Worm (Caenorhabditis elegans) whole organism, L3 larva: ENCODE measurements around the gene C29G2.3.
"Not testable (repeated sequence)": the region's sequence is repeated elsewhere in the genome, so short reads cannot be mapped to it uniquely, and the experiment has no call there.

Experiments used
- R02D3.7 ChIP-seq: fragments of 150-350 bp; optimal IDR thresholded peaks from 2 replicates; lab custom pipeline; 2014; ENCODE audit warnings: missing biosample characterization, missing genetic modification characterization
- ZK546.5 ChIP-seq: sonication (generic microtip); optimal IDR thresholded peaks from 2 replicates; lab custom pipeline; 2017; ENCODE audit warnings: missing biosample characterization, missing genetic modification characterization
- aly-2 ChIP-seq: fragments of 150-350 bp; optimal IDR thresholded peaks from 2 replicates; lab custom pipeline; 2014; ENCODE audit warnings: missing biosample characterization, missing genetic modification characterization
- ceh-16 ChIP-seq: sonication (generic microtip); optimal IDR thresholded peaks from 2 replicates; lab custom pipeline; 2017; ENCODE audit warnings: missing biosample characterization, missing genetic modification characterization
- ceh-82 ChIP-seq: fragments of 150-350 bp; optimal IDR thresholded peaks from 2 replicates; lab custom pipeline; 2014; ENCODE audit warnings: missing biosample characterization, missing genetic modification characterization
- daf-12 ChIP-seq: fragments of 150-350 bp; optimal IDR thresholded peaks from 2 replicates; lab custom pipeline; 2014; ENCODE audit warnings: missing biosample characterization, missing genetic modification reagents, missing genetic modification characterization
- egl-27 ChIP-seq: sonication (generic microtip); optimal IDR thresholded peaks from 4 replicates; lab custom pipeline; 2017; ENCODE audit warnings: missing biosample characterization, missing genetic modification reagents, missing genetic modification characterization
- egl-5 ChIP-seq: fragments of 150-350 bp; optimal IDR thresholded peaks from 2 replicates; lab custom pipeline; 2017; ENCODE audit warnings: missing biosample characterization, missing genetic modification reagents, missing genetic modification characterization, inconsistent platforms
- elt-2 ChIP-seq: sonication (generic microtip); optimal IDR thresholded peaks from 2 replicates; lab custom pipeline; 2016; ENCODE audit warnings: missing genetic modification reagents, mild to moderate bottlenecking, missing genetic modification characterization, missing compliant biosample characterization
- elt-3 ChIP-seq, 3 experiments: fragments of 150-350 bp in 1 of 3; sonication (generic microtip) in 2 of 3; optimal IDR thresholded peaks; 2 replicates in 2 of 3; 4 replicates in 1 of 3; lab custom pipeline; 2014 to 2017; ENCODE audit warnings: missing biosample characterization in 3 of 3, missing genetic modification characterization in 3 of 3
- fkh-10 ChIP-seq: sonication (generic microtip); optimal IDR thresholded peaks from 2 replicates; lab custom pipeline; 2017; ENCODE audit warnings: missing biosample characterization, missing genetic modification reagents, missing genetic modification characterization
- fkh-2 ChIP-seq: fragments of 150-350 bp; optimal IDR thresholded peaks from 2 replicates; lab custom pipeline; 2014; ENCODE audit warnings: missing biosample characterization, missing genetic modification reagents, missing genetic modification characterization
- fos-1 ChIP-seq: fragments of 150-350 bp; optimal IDR thresholded peaks from 2 replicates; lab custom pipeline; 2014; ENCODE audit warnings: missing biosample characterization, missing genetic modification characterization
- hmg-11 ChIP-seq: sonication (generic microtip); optimal IDR thresholded peaks from 2 replicates; lab custom pipeline; 2016; ENCODE audit warnings: missing genetic modification characterization, missing compliant biosample characterization
- jun-1 ChIP-seq: fragments of 150-350 bp; optimal IDR thresholded peaks from 2 replicates; lab custom pipeline; 2014; ENCODE audit warnings: missing biosample characterization, missing genetic modification reagents, missing genetic modification characterization
- lin-39 ChIP-seq: fragments of 150-350 bp; optimal IDR thresholded peaks from 2 replicates; lab custom pipeline; 2018; ENCODE audit warnings: missing biosample characterization, missing genetic modification reagents, missing genetic modification characterization
- lsy-12 ChIP-seq: sonication (generic microtip); optimal IDR thresholded peaks from 2 replicates; lab custom pipeline; 2016; ENCODE audit warnings: mild to moderate bottlenecking, missing genetic modification characterization, missing compliant biosample characterization
- mdl-1 ChIP-seq: fragments of 150-350 bp; optimal IDR thresholded peaks from 2 replicates; lab custom pipeline; 2014; ENCODE audit warnings: missing biosample characterization, missing genetic modification characterization
- nfya-1 ChIP-seq: sonication (generic microtip); optimal IDR thresholded peaks from 2 replicates; lab custom pipeline; 2017; ENCODE audit warnings: missing genetic modification characterization, mild to moderate bottlenecking, missing compliant biosample characterization, antibody characterized with exemption, moderate library complexity; ENCODE audit not compliant: insufficient read depth
- nhr-11 ChIP-seq: fragments of 150-350 bp; optimal IDR thresholded peaks from 2 replicates; lab custom pipeline; 2014; ENCODE audit warnings: missing biosample characterization, missing genetic modification characterization
- nhr-23 ChIP-seq: fragments of 150-350 bp; optimal IDR thresholded peaks from 2 replicates; lab custom pipeline; 2014; ENCODE audit warnings: missing biosample characterization, missing genetic modification reagents, missing genetic modification characterization
- nhr-237 ChIP-seq: fragments of 150-350 bp; optimal IDR thresholded peaks from 2 replicates; lab custom pipeline; 2014; ENCODE audit warnings: missing biosample characterization, missing genetic modification characterization
- nhr-25 ChIP-seq: sonication (generic microtip); optimal IDR thresholded peaks from 2 replicates; lab custom pipeline; 2017; ENCODE audit warnings: missing biosample characterization, missing genetic modification characterization
- nhr-28 ChIP-seq: fragments of 150-350 bp; optimal IDR thresholded peaks from 2 replicates; lab custom pipeline; 2014; ENCODE audit warnings: missing biosample characterization, missing genetic modification characterization
- nhr-43 ChIP-seq: sonication (generic microtip); optimal IDR thresholded peaks from 2 replicates; lab custom pipeline; 2016; ENCODE audit warnings: mild to moderate bottlenecking, missing genetic modification characterization, missing compliant biosample characterization; ENCODE audit not compliant: poor library complexity, severe bottlenecking
- nhr-67 ChIP-seq: fragments of 150-350 bp; optimal IDR thresholded peaks from 2 replicates; lab custom pipeline; 2014; ENCODE audit warnings: missing biosample characterization, missing genetic modification characterization
- nhr-76 ChIP-seq: fragments of 150-350 bp; sonication (generic microtip); optimal IDR thresholded peaks from 5 replicates; lab custom pipeline; 2014; ENCODE audit warnings: missing biosample characterization, missing genetic modification characterization
- pqm-1 ChIP-seq: fragments of 150-350 bp; optimal IDR thresholded peaks from 2 replicates; lab custom pipeline; 2017; ENCODE audit warnings: missing biosample characterization, missing genetic modification characterization, inconsistent platforms
- sea-2 ChIP-seq: fragments of 150-350 bp; sonication (generic microtip); optimal IDR thresholded peaks from 4 replicates; lab custom pipeline; 2014; ENCODE audit warnings: missing biosample characterization, missing genetic modification reagents, missing genetic modification characterization
- skn-1 ChIP-seq: fragments of 150-350 bp; optimal IDR thresholded peaks from 2 replicates; lab custom pipeline; 2014; ENCODE audit warnings: missing biosample characterization, missing genetic modification characterization
- unc-62 ChIP-seq: fragments of 150-350 bp; sonication (generic microtip); optimal IDR thresholded peaks from 4 replicates; lab custom pipeline; 2014; ENCODE audit warnings: missing biosample characterization, missing genetic modification reagents, missing genetic modification characterization
- ztf-11 ChIP-seq: fragments of 150-350 bp; optimal IDR thresholded peaks from 2 replicates; lab custom pipeline; 2014; ENCODE audit warnings: missing biosample characterization, missing genetic modification characterization
- ztf-4 ChIP-seq: fragments of 150-350 bp; optimal IDR thresholded peaks from 2 replicates; lab custom pipeline; 2014; ENCODE audit warnings: missing biosample characterization, missing genetic modification characterization

C29G2.3 gene

ce11 chrV:2580598-2580997, at the start of gene C29G2.3:
C29G2.3 (plus strand) TSS chrV:2580898.
- no peak for TF ChIP-seq ceh-16 (tag; lab: Kevin White, UChicago)
- TF ChIP-seq ztf-4 = no peak
- TF ChIP-seq fkh-10 (GFP tag; lab: Kevin White, UChicago) = no peak
- no peak for TF ChIP-seq nhr-28 (tag; lab: Kevin White, UChicago)
- no peak for TF ChIP-seq lsy-12 (tag; lab: Kevin White, UChicago)
- no peak for TF ChIP-seq nhr-25
- no peak for TF ChIP-seq R02D3.7 (tag; lab: Kevin White, UChicago)
- no peak for TF ChIP-seq elt-2 (tag; lab: Kevin White, UChicago)
- no peak for TF ChIP-seq daf-12 (tag; lab: Kevin White, UChicago)
- no peak for TF ChIP-seq egl-27 (tag; lab: Kevin White, UChicago)
- no peak for TF ChIP-seq mdl-1 (tag; lab: Kevin White, UChicago)
- no peak for TF ChIP-seq aly-2 (tag; lab: Kevin White, UChicago)
- TF ChIP-seq nfya-1 (tag; lab: Kevin White, UChicago) = no peak
- TF ChIP-seq hmg-11 = no peak
- no peak for TF ChIP-seq ztf-11
- TF ChIP-seq nhr-43 (tag; lab: Kevin White, UChicago) = no peak
- no peak for TF ChIP-seq unc-62
- no peak for TF ChIP-seq jun-1 (tag; lab: Kevin White, UChicago)
- TF ChIP-seq nhr-23 (tag; lab: Kevin White, UChicago) = no peak
- TF ChIP-seq fkh-2 = no peak

DNA sequence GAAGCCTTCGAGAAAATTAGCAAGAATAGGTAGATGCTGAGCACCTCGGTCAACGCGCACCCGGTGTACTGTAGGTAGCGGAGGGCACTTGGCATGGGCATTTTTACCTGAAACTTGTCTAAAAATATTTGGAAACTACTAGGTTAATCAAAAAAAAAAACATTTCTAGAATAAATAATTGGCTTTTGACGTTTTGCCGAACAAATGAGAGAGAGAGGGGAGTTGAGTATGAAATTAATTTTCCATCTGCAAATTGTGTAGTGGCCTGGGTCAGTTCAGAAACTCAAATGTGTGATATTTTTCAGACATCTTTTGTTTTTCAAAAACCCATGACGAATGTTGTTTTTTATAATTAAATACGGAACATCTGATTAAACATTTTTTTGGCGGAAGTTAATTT, 44.4 kb upstream of the C29G2.3 start, which contains the start of gene Y45G12C.10:
Y45G12C.10 (minus strand) TSS at position 101 of the 400 bp plus-strand sequence.
- TF ChIP-seq nhr-43 (tag; lab: Kevin White, UChicago); nhr-11 (tag; lab: Kevin White, UChicago); ceh-82: not testable (repeated sequence)
- TF ChIP-seq, all 47 proteins: peak for 0; not testable (repeated sequence) for 47

ce11 chrV:2561390-2561789, 19.3 kb upstream of the C29G2.3 start, which contains the start of gene gst-10:
gst-10 (plus strand) TSS chrV:2561690.
- not testable (repeated sequence) for TF ChIP-seq ZK546.5, nhr-11, elt-2 (tag; lab: Kevin White, UChicago)

DNA sequence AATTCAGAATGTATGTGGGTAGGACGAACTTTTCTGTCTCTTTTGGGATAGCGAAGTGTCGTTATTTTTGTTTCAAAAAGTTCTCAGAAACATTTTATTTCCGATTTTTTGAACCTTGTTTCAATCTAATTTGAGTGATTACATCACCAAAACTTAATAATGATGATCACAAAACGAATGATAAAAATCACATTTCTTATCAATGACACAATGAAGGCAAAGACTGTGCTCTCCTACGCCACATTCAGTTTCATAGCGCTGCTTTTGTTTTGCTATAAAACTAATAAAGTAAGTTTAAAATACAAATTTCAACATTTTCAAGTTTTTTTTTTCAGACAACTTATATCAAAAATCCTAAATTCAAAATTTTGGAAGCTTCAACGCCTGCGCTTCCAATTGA, 15.2 kb upstream of the C29G2.3 start, which contains the start of gene Y45G12C.1:
Y45G12C.1 (plus strand) TSS at position 159 of the 400 bp plus-strand sequence.
- peak; percentile 4 for TF ChIP-seq skn-1 (tag; lab: Kevin White, UChicago)
- peak; percentile 41 for TF ChIP-seq pqm-1
- no peak for TF ChIP-seq nhr-67 (tag; lab: Kevin White, UChicago)
- TF ChIP-seq elt-2 (tag; lab: Kevin White, UChicago) = peak; percentile 76
- no peak for TF ChIP-seq aly-2 (tag; lab: Kevin White, UChicago)

DNA sequence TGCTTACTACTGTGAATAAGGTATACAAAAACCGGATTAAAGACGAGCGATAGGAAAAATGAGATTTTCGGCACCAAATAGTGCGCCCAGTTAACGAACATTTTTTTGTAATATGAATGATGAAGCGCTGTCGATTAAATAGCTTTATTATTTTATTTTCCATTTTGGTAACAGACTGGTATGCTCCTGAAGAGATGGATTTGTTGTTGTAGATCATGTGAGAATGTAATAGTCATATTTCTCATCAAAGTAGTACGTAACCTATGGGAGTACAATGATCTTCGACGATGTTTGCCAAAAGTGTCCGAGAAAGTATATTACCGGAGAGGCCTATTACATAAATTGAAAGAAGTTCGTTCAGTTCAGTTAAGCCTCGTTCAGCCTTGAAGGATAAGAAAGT, 10.1 kb upstream of the C29G2.3 start, which contains the start of gene srj-19:
srj-19 (minus strand) TSS at position 101 of the 400 bp plus-strand sequence.
- TF ChIP-seq nhr-11 (tag; lab: Kevin White, UChicago) = no peak
- TF ChIP-seq elt-3 (tag; optimal IDR thresholded peaks at IDR 0.05; lab: Kevin White, UChicago) = no peak
- no peak for TF ChIP-seq nhr-237 (tag; lab: Kevin White, UChicago)
- no peak for TF ChIP-seq nhr-76 (tag; lab: Kevin White, UChicago)
- no peak for TF ChIP-seq lin-39 (tag; lab: Kevin White, UChicago)
- no peak for TF ChIP-seq fos-1 (tag; lab: Kevin White, UChicago)
- TF ChIP-seq fkh-10 (GFP tag; lab: Kevin White, UChicago) = no peak
- no peak for TF ChIP-seq ceh-82
- TF ChIP-seq egl-27 (tag; lab: Kevin White, UChicago) = no peak
- TF ChIP-seq fkh-2 = no peak
- no peak for TF ChIP-seq nhr-43 (tag; lab: Kevin White, UChicago)
- no peak for TF ChIP-seq egl-5 (tag; lab: Kevin White, UChicago)
- TF ChIP-seq sea-2 (GFP tag; lab: Kevin White, UChicago) = no peak
- TF ChIP-seq, all 47 proteins: peak for 0
